Fruit fly (Drosophila melanogaster) whole organism, embryonic: ENCODE data around the gene CG46439.

ENCODE experiments used
- Atf3 ChIP-seq: fragments of 200-800 bp; sonication (Bioruptor generic); optimal IDR thresholded peaks from 3 replicates; lab custom pipeline; 2016; ENCODE audit warnings: missing biosample characterization, missing genetic modification characterization
- Bgb ChIP-seq: fragments of 200-800 bp; sonication (Bioruptor generic); IDR thresholded peaks from 2 replicates; pipeline ENCODE4 v1.3.6; 2022; ENCODE audit warnings: missing biosample characterization, missing genetic modification characterization; ENCODE audit not compliant: partially characterized antibody
- Blimp-1 ChIP-seq: fragments of 200-800 bp; sonication (Bioruptor generic); optimal IDR thresholded peaks from 3 replicates; lab custom pipeline; 2018; ENCODE audit warnings: missing biosample characterization, missing genetic modification characterization, mild to moderate bottlenecking, moderate library complexity, missing genetic modification reagents
- CG10267 ChIP-seq: fragments of 200-800 bp; sonication (Bioruptor generic); optimal IDR thresholded peaks from 2 replicates; lab custom pipeline; 2018; ENCODE audit warnings: missing biosample characterization, mild to moderate bottlenecking, missing genetic modification characterization, moderate library complexity
- CG11093 ChIP-seq: fragments of 200-800 bp; sonication (Bioruptor generic); IDR thresholded peaks from 3 replicates; pipeline ENCODE4 v1.3.6; 2022; ENCODE audit warnings: missing biosample characterization, missing genetic modification characterization
- CG11695 ChIP-seq: fragments of 200-800 bp; sonication (Bioruptor generic); IDR thresholded peaks from 3 replicates; pipeline ENCODE4 v1.3.6; 2022; ENCODE audit warnings: missing biosample characterization, missing genetic modification characterization
- CG12104 ChIP-seq: fragments of 200-800 bp; sonication (Bioruptor generic); optimal IDR thresholded peaks from 3 replicates; lab custom pipeline; 2016; ENCODE audit warnings: missing biosample characterization, missing genetic modification characterization
- CG12155 ChIP-seq: fragments of 200-800 bp; sonication (Bioruptor generic); optimal IDR thresholded peaks from 3 replicates; lab custom pipeline; 2016; ENCODE audit warnings: missing biosample characterization, missing genetic modification characterization
- CG12659 ChIP-seq: fragments of 200-800 bp; sonication (Bioruptor generic); optimal IDR thresholded peaks from 3 replicates; lab custom pipeline; 2017; ENCODE audit warnings: mild to moderate bottlenecking, missing biosample characterization, missing genetic modification reagents, missing genetic modification characterization
- CG12769 ChIP-seq: fragments of 200-800 bp; sonication (Bioruptor generic); optimal IDR thresholded peaks from 2 replicates; lab custom pipeline; 2019; ENCODE audit warnings: missing biosample characterization, mild to moderate bottlenecking, missing genetic modification characterization, moderate library complexity
- CG15011 ChIP-seq: fragments of 200-800 bp; sonication (Bioruptor generic); optimal IDR thresholded peaks from 3 replicates; lab custom pipeline; 2018; ENCODE audit warnings: missing biosample characterization, mild to moderate bottlenecking, missing genetic modification characterization
- CG1832 ChIP-seq: fragments of 200-800 bp; sonication (Bioruptor generic); optimal IDR thresholded peaks from 2 replicates; lab custom pipeline; 2017; ENCODE audit warnings: missing biosample characterization, mild to moderate bottlenecking, missing genetic modification characterization, inconsistent platforms
- CG18764 ChIP-seq: fragments of 200-800 bp; sonication (Bioruptor generic); optimal IDR thresholded peaks from 3 replicates; lab custom pipeline; 2016; ENCODE audit warnings: missing biosample characterization, missing genetic modification characterization
- CG2129 ChIP-seq: fragments of 200-800 bp; sonication (Bioruptor generic); IDR thresholded peaks from 2 replicates; pipeline ENCODE4 v1.3.6; 2022; ENCODE audit warnings: missing biosample characterization, missing genetic modification characterization; ENCODE audit not compliant: partially characterized antibody
- CG2202 ChIP-seq: fragments of 200-800 bp; sonication (Bioruptor generic); optimal IDR thresholded peaks from 2 replicates; lab custom pipeline; 2018; ENCODE audit warnings: missing biosample characterization, mild to moderate bottlenecking, missing genetic modification characterization
- CG33213 ChIP-seq: fragments of 200-800 bp; sonication (Bioruptor generic); optimal IDR thresholded peaks from 3 replicates; lab custom pipeline; 2016; ENCODE audit warnings: missing biosample characterization, missing genetic modification characterization
- CG4404 ChIP-seq: fragments of 200-800 bp; sonication (Bioruptor generic); IDR thresholded peaks from 2 replicates; pipeline ENCODE4 v1.3.6; 2022; ENCODE audit warnings: missing biosample characterization, missing genetic modification characterization
- CG5953 ChIP-seq: fragments of 200-800 bp; sonication (Bioruptor generic); IDR thresholded peaks from 2 replicates; pipeline ENCODE4 v1.3.6; 2022; ENCODE audit warnings: missing biosample characterization, missing genetic modification characterization
- CG9817 ChIP-seq: fragments of 200-800 bp; sonication (Bioruptor generic); optimal IDR thresholded peaks from 2 replicates; lab custom pipeline; 2018; ENCODE audit warnings: missing biosample characterization, mild to moderate bottlenecking, missing genetic modification characterization, moderate library complexity
- Chrac-16 ChIP-seq: fragments of 200-800 bp; sonication (Bioruptor generic); optimal IDR thresholded peaks from 3 replicates; lab custom pipeline; 2016; ENCODE audit warnings: missing biosample characterization, missing genetic modification characterization
- Dfd ChIP-seq, 2 experiments: fragments of >200 bp; optimal IDR thresholded peaks; 2 replicates each; lab custom pipeline; 2017; ENCODE audit warnings: missing biosample characterization in 2 of 2, missing genetic modification characterization in 2 of 2
- Gsc ChIP-seq: fragments of 200-800 bp; sonication (Bioruptor generic); IDR thresholded peaks from 2 replicates; pipeline ENCODE4 v1.3.6; 2022; ENCODE audit warnings: missing biosample characterization, missing genetic modification characterization
- HLH3B ChIP-seq: fragments of 200-800 bp; sonication (Bioruptor generic); IDR thresholded peaks from 2 replicates; pipeline ENCODE4 v1.3.6; 2022; ENCODE audit warnings: missing biosample characterization, missing genetic modification characterization
- Hey ChIP-seq: fragments of 200-800 bp; sonication (Bioruptor generic); optimal IDR thresholded peaks from 3 replicates; lab custom pipeline; 2018; ENCODE audit warnings: missing biosample characterization, mild to moderate bottlenecking, missing genetic modification characterization
- Hr39 ChIP-seq: fragments of >200 bp; optimal IDR thresholded peaks from 2 replicates; lab custom pipeline; 2017
- Jarid2 ChIP-seq: fragments of 200-800 bp; sonication (Bioruptor generic); optimal IDR thresholded peaks from 3 replicates; lab custom pipeline; 2017; ENCODE audit warnings: mild to moderate bottlenecking, missing biosample characterization, missing genetic modification reagents, missing genetic modification characterization
- Meics ChIP-seq: fragments of 200-800 bp; sonication (Bioruptor generic); optimal IDR thresholded peaks from 2 replicates; lab custom pipeline; 2017; ENCODE audit warnings: missing biosample characterization, mild to moderate bottlenecking, missing genetic modification characterization
- Mrtf ChIP-seq: fragments of 200-800 bp; sonication (Bioruptor generic); IDR thresholded peaks from 3 replicates; pipeline ENCODE4 v1.3.6; 2022; ENCODE audit warnings: missing biosample characterization, missing genetic modification characterization
- Ravus ChIP-seq: fragments of 200-800 bp; sonication (Bioruptor generic); IDR thresholded peaks from 2 replicates; pipeline ENCODE4 v1.3.6; 2022; ENCODE audit warnings: missing biosample characterization, missing genetic modification characterization
- TFAM ChIP-seq: fragments of 200-800 bp; sonication (Bioruptor generic); optimal IDR thresholded peaks from 2 replicates; lab custom pipeline; 2017; ENCODE audit warnings: missing biosample characterization, missing genetic modification characterization, inconsistent platforms
- az2 ChIP-seq: fragments of 200-800 bp; sonication (Bioruptor generic); optimal IDR thresholded peaks from 3 replicates; lab custom pipeline; 2016; ENCODE audit warnings: missing biosample characterization, missing genetic modification characterization
- disco-r ChIP-seq: fragments of 200-800 bp; sonication (Bioruptor generic); optimal IDR thresholded peaks from 2 replicates; lab custom pipeline; 2016; ENCODE audit warnings: missing biosample characterization, missing genetic modification characterization
- dmrt11E ChIP-seq: fragments of 200-800 bp; sonication (Bioruptor generic); optimal IDR thresholded peaks from 3 replicates; lab custom pipeline; 2018; ENCODE audit warnings: missing biosample characterization, mild to moderate bottlenecking, missing genetic modification characterization, moderate library complexity
- esg ChIP-seq: fragments of 200-800 bp; sonication (Bioruptor generic); conservative IDR thresholded peaks from 2 replicates; pipeline ENCODE4 v1.3.6; 2022; ENCODE audit warnings: missing biosample characterization, missing genetic modification characterization
- eve ChIP-seq, 2 experiments: fragments of >200 bp; optimal IDR thresholded peaks; 2 replicates each; lab custom pipeline; 2017; ENCODE audit warnings: missing biosample characterization in 2 of 2, missing genetic modification characterization in 2 of 2
- fd64A ChIP-seq: fragments of 200-800 bp; sonication (Bioruptor generic); optimal IDR thresholded peaks from 3 replicates; lab custom pipeline; 2018; ENCODE audit warnings: missing biosample characterization, mild to moderate bottlenecking, missing genetic modification characterization
- gce ChIP-seq: fragments of 200-800 bp; sonication (Bioruptor generic); IDR thresholded peaks from 3 replicates; pipeline ENCODE4 v1.3.6; 2022; ENCODE audit warnings: missing biosample characterization, missing genetic modification characterization
- lab ChIP-seq: fragments of 200-800 bp; sonication (Bioruptor generic); optimal IDR thresholded peaks from 3 replicates; lab custom pipeline; 2017; ENCODE audit warnings: missing biosample characterization, missing genetic modification characterization, mild to moderate bottlenecking, moderate library complexity, missing genetic modification reagents
- lbe ChIP-seq: fragments of 200-800 bp; sonication (Bioruptor generic); optimal IDR thresholded peaks from 2 replicates; lab custom pipeline; 2016; ENCODE audit warnings: missing biosample characterization, mild to moderate bottlenecking, missing genetic modification characterization
- nau ChIP-seq: fragments of 200-800 bp; sonication (Bioruptor generic); optimal IDR thresholded peaks from 3 replicates; lab custom pipeline; 2017; ENCODE audit warnings: missing biosample characterization, mild to moderate bottlenecking, missing genetic modification characterization, missing genetic modification reagents
- odd ChIP-seq: fragments of 200-800 bp; sonication (Bioruptor generic); optimal IDR thresholded peaks from 2 replicates; lab custom pipeline; 2017; ENCODE audit warnings: missing biosample characterization, mild to moderate bottlenecking, missing genetic modification characterization
- pros ChIP-seq: fragments of 200-800 bp; sonication (Bioruptor generic); optimal IDR thresholded peaks from 3 replicates; lab custom pipeline; 2019; ENCODE audit warnings: missing biosample characterization, mild to moderate bottlenecking, missing genetic modification characterization, moderate library complexity
- pzg ChIP-seq: fragments of 200-800 bp; sonication (Bioruptor generic); optimal IDR thresholded peaks from 3 replicates; lab custom pipeline; 2018; ENCODE audit warnings: missing biosample characterization, mild to moderate bottlenecking, missing genetic modification characterization, moderate library complexity
- row ChIP-seq: fragments of 200-800 bp; sonication (Bioruptor generic); IDR thresholded peaks from 3 replicates; pipeline ENCODE4 v1.3.6; 2022; ENCODE audit warnings: missing biosample characterization, missing genetic modification characterization
- slou ChIP-seq: fragments of 200-800 bp; sonication (Bioruptor generic); optimal IDR thresholded peaks from 3 replicates; lab custom pipeline; 2016; ENCODE audit warnings: missing biosample characterization, missing genetic modification characterization
- sr ChIP-seq: fragments of 200-800 bp; sonication (Bioruptor generic); IDR thresholded peaks from 3 replicates; pipeline ENCODE4 v1.3.6; 2022; ENCODE audit warnings: missing biosample characterization, missing genetic modification characterization
- tin ChIP-seq: fragments of 200-800 bp; sonication (Bioruptor generic); optimal IDR thresholded peaks from 3 replicates; lab custom pipeline; 2016; ENCODE audit warnings: missing biosample characterization, missing genetic modification characterization
- tna ChIP-seq: fragments of 200-800 bp; sonication (Bioruptor generic); IDR thresholded peaks from 2 replicates; pipeline ENCODE4 v1.3.6; 2022; ENCODE audit warnings: missing biosample characterization, missing genetic modification characterization; ENCODE audit not compliant: partially characterized antibody
- twi ChIP-seq: fragments of 200-800 bp; optimal IDR thresholded peaks from 2 replicates; lab custom pipeline; 2019; ENCODE audit warnings: missing biosample characterization, mild to moderate bottlenecking, missing genetic modification characterization, moderate library complexity
- vnd ChIP-seq: fragments of 200-800 bp; sonication (Bioruptor generic); IDR thresholded peaks from 3 replicates; pipeline ENCODE4 v1.3.6; 2022; ENCODE audit warnings: missing biosample characterization, missing genetic modification characterization; ENCODE audit not compliant: partially characterized antibody
- zfh1 ChIP-seq: fragments of 200-800 bp; sonication (Bioruptor generic); IDR thresholded peaks from 3 replicates; pipeline ENCODE4 v1.3.6; 2022; ENCODE audit warnings: missing biosample characterization, missing genetic modification characterization

Gene CG46439

DNA sequence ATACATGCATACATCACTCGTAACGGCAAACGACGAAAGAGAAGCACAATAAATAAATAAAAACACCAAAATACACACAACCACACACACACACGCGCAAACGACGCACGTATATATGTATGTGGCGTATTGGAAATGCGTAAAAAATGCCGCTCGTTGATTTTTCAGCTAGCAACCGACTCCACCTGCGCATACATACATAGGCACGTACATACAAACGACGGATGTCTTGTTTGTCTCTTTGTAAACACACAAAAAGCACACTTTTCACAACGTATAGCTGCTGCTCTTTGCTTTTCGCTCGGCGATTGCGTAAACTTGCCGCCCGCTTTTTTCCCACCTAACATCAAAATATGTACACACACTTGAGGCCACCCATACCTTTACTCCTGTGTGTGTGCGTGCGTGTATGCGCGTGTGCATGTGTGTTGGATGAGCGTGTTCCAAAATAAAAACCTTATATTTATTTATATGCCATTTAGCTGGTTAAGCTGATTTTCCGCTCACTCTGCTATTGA is 23.9 kb upstream of the CG46439 start (continued):
- TF ChIP-seq Chrac-16 (GFP tag; lab: Kevin White, UChicago) (no peak), Atf3 (no peak), lbe (GFP tag; lab: Kevin White, UChicago) (no peak), CG10267 (tag; lab: Kevin White, UChicago) (no peak), CG1832 (GFP tag; lab: Kevin White, UChicago) (no peak), TFAM (GFP tag; lab: Kevin White, UChicago) (no peak), CG33213 (no peak), CG9817 (tag; lab: Kevin White, UChicago) (no peak), Meics (peak; percentile 50), zfh1 (0 out of 3 replicates have a peak, but pooled peaks have one; percentile 18), CG12769 (peak; percentile 83), Ravus (GFP tag; lab: Robert Waterston, UW) (no peak), odd (GFP tag; lab: Kevin White, UChicago) (peak; percentile 47), pzg (GFP tag; lab: Kevin White, UChicago) (peak; percentile 8), twi (tag; lab: Kevin White, UChicago) (peak; percentile 19), CG15011 (GFP tag; lab: Kevin White, UChicago) (peak; percentile 48), lab (peak; percentile 83), Dfd (GFP tag; optimal IDR thresholded peaks at IDR 0.05; lab: Kevin White, UChicago) (no peak), gce (GFP tag; lab: Robert Waterston, UW) (no peak), tin (GFP tag; lab: Kevin White, UChicago) (no peak), CG12155 (GFP tag; lab: Kevin White, UChicago) (peak; percentile 46), Gsc (GFP tag; lab: Robert Waterston, UW) (no peak), Blimp-1 (no peak), fd64A (GFP tag; lab: Kevin White, UChicago) (peak; percentile 81), Jarid2 (GFP tag; lab: Kevin White, UChicago) (no peak), disco-r (GFP tag; lab: Kevin White, UChicago) (no peak), CG4404 (GFP tag; lab: Robert Waterston, UW) (no peak), CG12659 (GFP tag; lab: Kevin White, UChicago) (no peak), CG11695 (GFP tag; lab: Robert Waterston, UW) (0 out of 3 replicates have a peak, but pooled peaks have one; percentile 14), CG12104 (GFP tag; lab: Kevin White, UChicago) (no peak), HLH3B (no peak), nau (GFP tag; lab: Kevin White, UChicago) (peak; percentile 36), slou (no peak), sr (GFP tag; lab: Robert Waterston, UW) (peak; percentile 37; the same call in 1 of the 3 replicates), tna (no peak), CG5953 (GFP tag; lab: Robert Waterston, UW) (no peak), row (no peak; the same call in 2 of the 3 replicates), esg (GFP tag; lab: Robert Waterston, UW) (no peak), eve (GFP tag; optimal IDR thresholded peaks at IDR 0.05; lab: Kevin White, UChicago) (no peak), pros (GFP tag; lab: Kevin White, UChicago) (peak; percentile 8), CG2129 (GFP tag; lab: Robert Waterston, UW) (no peak), Hey (tag; lab: Kevin White, UChicago) (peak; percentile 63), Hr39 (lab: Kevin White, UChicago) (no peak), CG11093 (no peak), vnd (GFP tag; lab: Robert Waterston, UW) (no peak), dmrt11E (tag; lab: Kevin White, UChicago) (peak; percentile 1), Mrtf (GFP tag; lab: Robert Waterston, UW) (no peak), Bgb (GFP tag; lab: Robert Waterston, UW) (no peak; the same call in 1 of the 2 replicates), az2 (GFP tag; lab: Kevin White, UChicago) (no peak), CG2202 (tag; lab: Kevin White, UChicago) (peak; percentile 25), CG18764 (no peak)
